Fruit fly (Drosophila melanogaster) whole organism, pupa: ENCODE measurements around the gene NP15.6.

ENCODE experiments used
- CG10348 ChIP-seq: fragments of 200-800 bp; sonication (Bioruptor generic); IDR thresholded peaks from 2 replicates; pipeline ENCODE4 v1.3.6; 2022; ENCODE audit warnings: missing biosample characterization, missing genetic modification characterization
- CG12605 ChIP-seq: fragments of 200-800 bp; sonication (Bioruptor generic); IDR thresholded peaks from 2 replicates; pipeline ENCODE4 v1.3.6; 2022; ENCODE audit warnings: missing biosample characterization, missing genetic modification characterization
- CG13204 ChIP-seq: fragments of 200-800 bp; sonication (Bioruptor generic); optimal IDR thresholded peaks from 2 replicates; lab custom pipeline; 2018; ENCODE audit warnings: missing biosample characterization, mild to moderate bottlenecking, missing genetic modification characterization, moderate library complexity
- CG14655 ChIP-seq: fragments of 200-800 bp; sonication (Bioruptor generic); optimal IDR thresholded peaks from 3 replicates; lab custom pipeline; 2017; ENCODE audit warnings: mild to moderate bottlenecking, missing biosample characterization, missing genetic modification reagents, missing genetic modification characterization
- CG15710 ChIP-seq: fragments of 200-800 bp; sonication (Bioruptor generic); optimal IDR thresholded peaks from 2 replicates; lab custom pipeline; 2018; ENCODE audit warnings: missing biosample characterization, mild to moderate bottlenecking, missing genetic modification characterization, moderate library complexity
- CG17806 ChIP-seq: fragments of 200-800 bp; sonication (Bioruptor generic); optimal IDR thresholded peaks from 2 replicates; lab custom pipeline; 2018; ENCODE audit warnings: missing biosample characterization, mild to moderate bottlenecking, missing genetic modification characterization, moderate library complexity
- CG32121 ChIP-seq: fragments of 200-800 bp; sonication (Bioruptor generic); IDR thresholded peaks from 2 replicates; pipeline ENCODE4 v1.3.6; 2022; ENCODE audit warnings: missing biosample characterization, missing genetic modification characterization
- CG34367 ChIP-seq: fragments of 200-800 bp; sonication (Bioruptor generic); optimal IDR thresholded peaks from 2 replicates; lab custom pipeline; 2018; ENCODE audit warnings: missing biosample characterization, mild to moderate bottlenecking, missing genetic modification characterization
- CG4496 ChIP-seq: fragments of 200-800 bp; sonication (Bioruptor generic); IDR thresholded peaks from 3 replicates; pipeline ENCODE4 v1.3.6; 2022; ENCODE audit warnings: missing biosample characterization, missing genetic modification characterization
- CG8159 ChIP-seq: fragments of 200-800 bp; sonication (Bioruptor generic); optimal IDR thresholded peaks from 3 replicates; lab custom pipeline; 2018; ENCODE audit warnings: missing biosample characterization, mild to moderate bottlenecking, missing genetic modification characterization, moderate library complexity
- CG8301 ChIP-seq: fragments of 200-800 bp; sonication (Bioruptor generic); optimal IDR thresholded peaks from 2 replicates; lab custom pipeline; 2018; ENCODE audit warnings: missing biosample characterization, mild to moderate bottlenecking, missing genetic modification characterization
- CG9948 ChIP-seq: fragments of 200-800 bp; sonication (Bioruptor generic); optimal IDR thresholded peaks from 2 replicates; lab custom pipeline; 2018; ENCODE audit warnings: missing biosample characterization, mild to moderate bottlenecking, missing genetic modification characterization, moderate library complexity
- D1 ChIP-seq: fragments of 200-800 bp; sonication (Bioruptor generic); optimal IDR thresholded peaks from 2 replicates; lab custom pipeline; 2018; ENCODE audit warnings: missing biosample characterization, mild to moderate bottlenecking, missing genetic modification characterization, moderate library complexity
- EcR ChIP-seq: fragments of 200-800 bp; sonication (Bioruptor generic); optimal IDR thresholded peaks from 3 replicates; lab custom pipeline; 2019; ENCODE audit warnings: missing biosample characterization, missing genetic modification characterization, mild to moderate bottlenecking, moderate library complexity, missing genetic modification reagents
- Ets98B ChIP-seq: fragments of 200-800 bp; sonication (Bioruptor generic); IDR thresholded peaks from 2 replicates; pipeline ENCODE4 v1.3.6; 2022; ENCODE audit warnings: missing biosample characterization, missing genetic modification characterization
- Pif1A ChIP-seq: fragments of 200-800 bp; sonication (Bioruptor generic); optimal IDR thresholded peaks from 3 replicates; lab custom pipeline; 2016; ENCODE audit warnings: missing biosample characterization, missing genetic modification characterization
- Pif1B ChIP-seq: fragments of 200-800 bp; sonication (Bioruptor generic); optimal IDR thresholded peaks from 3 replicates; lab custom pipeline; 2016; ENCODE audit warnings: missing biosample characterization, missing genetic modification characterization
- Snoo ChIP-seq: fragments of 200-800 bp; sonication (Bioruptor generic); optimal IDR thresholded peaks from 3 replicates; lab custom pipeline; 2017; ENCODE audit warnings: missing biosample characterization, mild to moderate bottlenecking, missing genetic modification characterization, inconsistent platforms
- fd96Ca ChIP-seq: fragments of 200-800 bp; sonication (Bioruptor generic); IDR thresholded peaks from 3 replicates; pipeline ENCODE4 v1.3.6; 2022; ENCODE audit warnings: missing biosample characterization, missing genetic modification characterization
- gl ChIP-seq: fragments of 200-800 bp; sonication (Bioruptor generic); optimal IDR thresholded peaks from 2 replicates; lab custom pipeline; 2018; ENCODE audit warnings: missing biosample characterization, mild to moderate bottlenecking, missing genetic modification characterization
- rn ChIP-seq: fragments of 200-800 bp; sonication (Bioruptor generic); IDR thresholded peaks from 2 replicates; pipeline ENCODE4 v1.3.6; 2022; ENCODE audit warnings: missing biosample characterization, missing genetic modification characterization

The NP15.6 gene

DNA sequence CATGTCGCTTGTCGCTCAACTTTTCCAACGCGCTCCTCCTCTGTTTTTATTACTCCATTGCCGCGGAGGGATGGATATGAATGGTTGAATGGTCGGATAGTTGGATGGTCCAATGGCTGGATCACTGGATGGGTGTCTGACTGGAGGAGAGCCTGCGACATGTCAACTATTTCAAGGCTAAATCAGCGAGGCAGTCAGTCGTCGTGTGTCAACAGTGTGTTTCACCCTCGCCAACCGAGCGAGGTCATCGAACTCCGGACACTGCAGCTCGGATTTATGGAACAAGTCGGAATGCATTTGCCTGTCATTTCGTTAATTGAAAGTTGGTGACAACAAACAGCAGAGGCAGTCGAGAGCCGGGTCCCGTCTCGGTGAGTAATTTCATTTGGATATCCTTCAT, 44.8 kb downstream of the NP15.6 start:
- TF ChIP-seq Pif1A (GFP tag; lab: Kevin White, UChicago) = no peak
- no peak for TF ChIP-seq Snoo (tag; lab: Kevin White, UChicago)
- TF ChIP-seq rn (GFP tag; lab: Robert Waterston, UW) = no peak
- peak; percentile 96 for TF ChIP-seq EcR (GFP tag; lab: Kevin White, UChicago)

DNA sequence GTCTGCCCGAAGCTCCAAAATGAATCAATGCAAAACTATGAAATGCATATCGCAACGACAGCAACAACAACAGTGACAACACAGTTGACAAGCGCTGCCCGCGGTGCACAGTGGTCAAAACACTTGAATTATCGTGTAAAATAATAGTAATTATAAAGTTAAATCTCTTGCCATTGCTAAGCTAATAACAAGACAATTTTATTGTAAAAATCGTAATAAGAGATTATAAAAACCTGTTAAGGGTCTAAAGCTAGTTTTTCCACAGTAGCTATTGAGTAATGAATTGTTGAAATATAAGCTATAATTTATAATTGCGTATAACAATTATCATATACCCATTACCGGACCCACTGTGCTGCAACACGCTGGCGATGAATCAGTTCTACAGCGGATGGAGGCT, 45.8 kb downstream of the NP15.6 start:
- TF ChIP-seq CG13204 (GFP tag; lab: Kevin White, UChicago) = peak; percentile 90
- TF ChIP-seq Snoo (tag; lab: Kevin White, UChicago) = peak; percentile 60
- TF ChIP-seq CG32121 (GFP tag; lab: Robert Waterston, UW) = peak; percentile 92
- TF ChIP-seq CG10348 (GFP tag; lab: Robert Waterston, UW) = peak; percentile 61; the same call in 1 of the 2 replicates
- TF ChIP-seq CG15710 (tag; lab: Kevin White, UChicago) = peak; percentile 91
- TF ChIP-seq Ets98B (GFP tag; lab: Robert Waterston, UW) = peak; percentile 87
- TF ChIP-seq D1 (tag; lab: Kevin White, UChicago) = peak; percentile 88
- peak; percentile 88 for TF ChIP-seq CG8301 (tag; lab: Kevin White, UChicago)
- peak; percentile 85 for TF ChIP-seq CG12605 (GFP tag; lab: Robert Waterston, UW)
- TF ChIP-seq CG34367 (tag; lab: Kevin White, UChicago) = peak; percentile 87
- TF ChIP-seq CG9948 (tag; lab: Kevin White, UChicago) = peak; percentile 90
- TF ChIP-seq EcR (GFP tag; lab: Kevin White, UChicago) = no peak
- TF ChIP-seq fd96Ca (GFP tag; lab: Robert Waterston, UW) = peak; percentile 81; the same call in 2 of the 3 replicates
- TF ChIP-seq CG14655 (GFP tag; lab: Kevin White, UChicago) = peak; percentile 91
- peak; percentile 92 for TF ChIP-seq CG17806 (tag; lab: Kevin White, UChicago)
- peak; percentile 84 for TF ChIP-seq gl (tag; lab: Kevin White, UChicago)
- TF ChIP-seq CG8159 (tag; lab: Kevin White, UChicago) = peak; percentile 94
- TF ChIP-seq Pif1B (GFP tag; lab: Kevin White, UChicago) = peak; percentile 88
- peak; percentile 93 for TF ChIP-seq Pif1A (GFP tag; lab: Kevin White, UChicago)
- TF ChIP-seq rn (GFP tag; lab: Robert Waterston, UW) = peak; percentile 60
- peak; percentile 93 for TF ChIP-seq CG4496 (GFP tag; lab: Robert Waterston, UW)

DNA sequence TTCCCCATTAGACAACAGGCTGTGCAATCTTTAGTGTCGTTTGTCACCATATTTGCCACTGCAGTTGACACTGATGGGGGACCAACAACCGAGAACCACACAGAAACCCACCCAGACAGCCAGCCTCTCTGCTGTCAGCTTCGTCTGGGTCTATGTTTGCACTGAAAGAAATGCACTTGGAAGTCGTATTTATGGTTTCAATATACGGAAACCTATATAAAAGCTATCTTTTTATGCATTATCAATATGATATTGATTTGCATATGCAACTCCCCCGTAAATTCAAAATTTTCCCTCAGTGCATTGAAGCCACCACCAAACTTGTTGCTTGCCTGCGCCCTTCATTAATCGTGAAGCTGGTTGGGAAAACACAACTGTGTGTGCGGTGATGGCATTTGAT, 47.0 kb downstream of the NP15.6 start:
- peak; percentile 88 for TF ChIP-seq fd96Ca (GFP tag; lab: Robert Waterston, UW)
- peak; percentile 52 for TF ChIP-seq CG8159 (tag; lab: Kevin White, UChicago)
- peak; percentile 58 for TF ChIP-seq CG9948 (tag; lab: Kevin White, UChicago)
- peak; percentile 35 for TF ChIP-seq CG34367 (tag; lab: Kevin White, UChicago)
- peak; percentile 85 for TF ChIP-seq CG14655 (GFP tag; lab: Kevin White, UChicago)
- peak; percentile 71 for TF ChIP-seq Pif1B (GFP tag; lab: Kevin White, UChicago)
- peak; percentile 76 for TF ChIP-seq CG8301 (tag; lab: Kevin White, UChicago)
- TF ChIP-seq Pif1A (GFP tag; lab: Kevin White, UChicago) = peak; percentile 78
- peak; percentile 91 for TF ChIP-seq CG4496 (GFP tag; lab: Robert Waterston, UW)
- TF ChIP-seq CG17806 (tag; lab: Kevin White, UChicago) = peak; percentile 68
- TF ChIP-seq D1 (tag; lab: Kevin White, UChicago) = no peak
- no peak for TF ChIP-seq EcR (GFP tag; lab: Kevin White, UChicago)
- TF ChIP-seq CG10348 (GFP tag; lab: Robert Waterston, UW) = no peak
- TF ChIP-seq gl (tag; lab: Kevin White, UChicago) = peak; percentile 13
- TF ChIP-seq CG12605 (GFP tag; lab: Robert Waterston, UW) = peak; percentile 67
- no peak for TF ChIP-seq CG13204 (GFP tag; lab: Kevin White, UChicago)
- TF ChIP-seq CG15710 (tag; lab: Kevin White, UChicago) = peak; percentile 40
- TF ChIP-seq Ets98B (GFP tag; lab: Robert Waterston, UW) = peak; percentile 79
- peak; percentile 7 for TF ChIP-seq Snoo (tag; lab: Kevin White, UChicago)
- TF ChIP-seq rn (GFP tag; lab: Robert Waterston, UW) = peak; percentile 46; the same call in 1 of the 2 replicates
- TF ChIP-seq CG32121 (GFP tag; lab: Robert Waterston, UW) = peak; percentile 62

DNA sequence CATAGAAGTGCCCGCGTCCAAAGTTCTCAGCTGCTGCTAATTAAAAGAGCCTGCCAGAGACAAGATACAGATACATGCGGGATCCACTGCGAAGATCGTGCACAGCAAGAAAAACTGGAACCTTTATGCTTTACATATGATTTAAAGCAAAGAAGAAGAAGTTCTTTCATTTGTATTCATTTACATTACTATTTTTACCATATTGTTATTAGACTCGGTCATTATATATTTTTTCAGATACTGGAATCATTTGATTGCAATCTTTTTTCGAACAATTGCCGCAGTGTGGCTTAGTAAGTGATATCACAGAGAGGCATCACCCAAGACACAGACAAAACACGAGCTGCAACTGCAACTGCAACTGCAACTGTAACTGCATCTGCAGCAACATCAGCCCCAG, 48.0 kb downstream of the NP15.6 start:
- TF ChIP-seq CG32121 (GFP tag; lab: Robert Waterston, UW) = no peak
- no peak for TF ChIP-seq D1 (tag; lab: Kevin White, UChicago)
- TF ChIP-seq CG4496 (GFP tag; lab: Robert Waterston, UW) = peak; percentile 60; the same call in 2 of the 3 replicates
- TF ChIP-seq gl (tag; lab: Kevin White, UChicago) = no peak
- peak; percentile 48; the same call in 1 of the 2 replicates for TF ChIP-seq CG12605 (GFP tag; lab: Robert Waterston, UW)
- peak; percentile 55 for TF ChIP-seq Ets98B (GFP tag; lab: Robert Waterston, UW)
- TF ChIP-seq CG34367 (tag; lab: Kevin White, UChicago) = peak; percentile 7
- TF ChIP-seq EcR (GFP tag; lab: Kevin White, UChicago) = no peak
- no peak for TF ChIP-seq CG10348 (GFP tag; lab: Robert Waterston, UW)
- peak; percentile 49 for TF ChIP-seq CG9948 (tag; lab: Kevin White, UChicago)
- TF ChIP-seq Pif1B (GFP tag; lab: Kevin White, UChicago) = peak; percentile 39
- peak; percentile 67 for TF ChIP-seq Pif1A (GFP tag; lab: Kevin White, UChicago)
- TF ChIP-seq CG8301 (tag; lab: Kevin White, UChicago) = peak; percentile 66
- no peak for TF ChIP-seq rn (GFP tag; lab: Robert Waterston, UW)
- TF ChIP-seq CG8159 (tag; lab: Kevin White, UChicago) = peak; percentile 32
- TF ChIP-seq CG13204 (GFP tag; lab: Kevin White, UChicago) = no peak
- TF ChIP-seq CG15710 (tag; lab: Kevin White, UChicago) = peak; percentile 46
- peak; percentile 75 for TF ChIP-seq CG14655 (GFP tag; lab: Kevin White, UChicago)
- peak; percentile 55; the same call in 1 of the 3 replicates for TF ChIP-seq fd96Ca (GFP tag; lab: Robert Waterston, UW)
- TF ChIP-seq CG17806 (tag; lab: Kevin White, UChicago) = peak; percentile 59
- TF ChIP-seq Snoo (tag; lab: Kevin White, UChicago) = no peak
- TF ChIP-seq, all 21 proteins: peak for 13
